Worm (Caenorhabditis elegans): ENCODE measurements around the gene npp-16.

The npp-16 gene

DNA sequence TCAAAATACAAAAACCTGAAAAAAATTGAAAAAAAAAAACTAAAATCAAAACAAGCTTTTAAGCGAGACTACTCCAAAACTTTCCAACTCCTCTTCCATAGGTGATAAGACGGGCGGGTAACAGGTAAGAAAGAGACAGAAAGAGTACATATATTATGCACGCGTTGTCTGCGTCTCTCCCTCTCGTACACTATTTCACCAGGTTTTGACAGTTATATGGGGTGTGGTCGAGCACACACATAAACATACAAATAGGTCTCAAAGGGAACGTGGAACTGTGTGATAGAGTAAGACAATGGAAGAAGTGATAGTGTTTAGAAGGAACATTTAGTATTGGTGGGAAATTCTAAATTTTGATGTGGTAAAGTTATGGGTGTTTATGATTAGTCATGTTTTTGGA, 34.2 kb upstream of the npp-16 start:
- TF ChIP-seq unc-62 (GFP tag; optimal IDR thresholded peaks at IDR 0.05) (peak; percentile 49), ets-4 (GFP tag; optimal IDR thresholded peaks at IDR 0.05) (peak; percentile 45), madf-3 (GFP tag; IDR thresholded peaks at IDR 0.05) (no peak), nhr-90 (tag; optimal IDR thresholded peaks at IDR 0.05) (no peak), nhr-80 (tag; optimal IDR thresholded peaks at IDR 0.05) (peak; percentile 86), die-1 (tag; optimal IDR thresholded peaks at IDR 0.05) (no peak), hmg-1.2 (GFP tag; IDR thresholded peaks at IDR 0.05) (peak; percentile 93), F37B4.10 (GFP tag; IDR thresholded peaks at IDR 0.05) (no peak), atf-7 (tag; optimal IDR thresholded peaks at IDR 0.05) (no peak), nhr-179 (tag; optimal IDR thresholded peaks at IDR 0.05) (no peak), hmg-20 (GFP tag; IDR thresholded peaks at IDR 0.05) (no peak), ztf-3 (GFP tag; optimal IDR thresholded peaks at IDR 0.05) (no peak), attf-5 (GFP tag; optimal IDR thresholded peaks at IDR 0.05) (peak; percentile 14), Y53F4B.3 (GFP tag; IDR thresholded peaks at IDR 0.05) (no peak)

- peak; percentile 68; the same call in 1 of the 2 replicates for TF ChIP-seq egrh-3 (GFP tag; IDR thresholded peaks at IDR 0.05)
Observed at ce11 chrIII:11883694-11884093, 32.0 kb upstream of the npp-16 start, which contains the start of gene fbxb-22. Gene fbxb-22, minus strand, starts transcription at chrIII:11883754.

ce11 chrIII:11891335-11891734, 24.4 kb upstream of the npp-16 start, which contains the start of gene faah-5:
Gene faah-5, minus strand, starts transcription at chrIII:11891435.
- no peak for TF ChIP-seq snpc-1.3 (tag; optimal IDR thresholded peaks at IDR 0.05; ENCODE audit: insufficient read depth)
- TF ChIP-seq lin-40 (tag; optimal IDR thresholded peaks at IDR 0.05): no peak
- no peak for TF ChIP-seq B0019.2 (GFP tag; conservative IDR thresholded peaks at IDR 0.05)
- TF ChIP-seq madf-3 (GFP tag; IDR thresholded peaks at IDR 0.05): no peak
- TF ChIP-seq ceh-100 (GFP tag; IDR thresholded peaks at IDR 0.05): no peak
- TF ChIP-seq B0336.3 (GFP tag; IDR thresholded peaks at IDR 0.05): no peak
- no peak for TF ChIP-seq ztf-28 (GFP tag; IDR thresholded peaks at IDR 0.05)
- no peak for TF ChIP-seq egrh-3 (GFP tag; IDR thresholded peaks at IDR 0.05)
- TF ChIP-seq lin-54 (GFP tag; optimal IDR thresholded peaks at IDR 0.05): no peak
- no peak for TF ChIP-seq unc-62 (GFP tag; optimal IDR thresholded peaks at IDR 0.05)
- no peak for TF ChIP-seq nhr-179 (tag; optimal IDR thresholded peaks at IDR 0.05)
- TF ChIP-seq D2030.7 (GFP tag; IDR thresholded peaks at IDR 0.05): no peak
- TF ChIP-seq cebp-2 (GFP tag; IDR thresholded peaks at IDR 0.05): no peak
- TF ChIP-seq chd-7 (tag; optimal IDR thresholded peaks at IDR 0.05): no peak
- TF ChIP-seq B0035.1 (tag; optimal IDR thresholded peaks at IDR 0.05): no peak

ce11 chrIII:11892939-11893338, 22.8 kb upstream of the npp-16 start, which contains the start of gene Y56A3A.41:
Gene Y56A3A.41, minus strand, starts transcription at chrIII:11893039.
- no peak for TF ChIP-seq egl-18 (GFP tag; IDR thresholded peaks at IDR 0.05)
- TF ChIP-seq cebp-1 (GFP tag; IDR thresholded peaks at IDR 0.05): no peak
- no peak for TF ChIP-seq cebp-1 (tag; optimal IDR thresholded peaks at IDR 0.05)
- TF ChIP-seq ceh-58 (GFP tag; IDR thresholded peaks at IDR 0.05): no peak
- TF ChIP-seq ets-4 (GFP tag; optimal IDR thresholded peaks at IDR 0.05): no peak
- TF ChIP-seq snpc-1.3 (tag; optimal IDR thresholded peaks at IDR 0.05; ENCODE audit: insufficient read depth): no peak
- TF ChIP-seq pbrm-1 (GFP tag; IDR thresholded peaks at IDR 0.05): no peak
- no peak for TF ChIP-seq ZK185.1 (tag; optimal IDR thresholded peaks at IDR 0.05; ENCODE audit: poor library complexity, severe bottlenecking)

DNA sequence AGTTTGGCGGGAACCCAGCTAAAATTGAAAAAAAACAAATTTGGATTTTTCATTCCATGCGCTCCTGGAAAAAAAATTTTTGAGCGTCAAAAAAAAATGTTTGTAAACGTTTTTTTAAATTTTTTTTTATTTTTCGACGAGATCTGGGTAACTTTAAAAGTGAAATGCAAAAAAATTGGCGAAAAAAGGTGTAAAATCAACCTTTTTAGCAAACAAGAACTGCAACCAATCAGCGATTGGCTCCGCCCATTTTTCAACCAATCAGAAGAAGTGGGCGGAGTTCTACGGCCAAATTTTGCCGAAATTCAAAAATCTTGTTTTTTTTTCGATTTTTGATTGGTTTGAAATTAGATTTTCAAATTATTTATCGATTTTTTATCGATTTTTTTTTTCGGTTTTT, 20.2 kb upstream of the npp-16 start:
- TF ChIP-seq nfyb-1 (GFP tag; IDR thresholded peaks at IDR 0.05): peak; percentile 71; the same call in 1 of the 2 replicates
- no peak for TF ChIP-seq madf-10 (tag; optimal IDR thresholded peaks at IDR 0.05)
- no peak for TF ChIP-seq ceh-58 (GFP tag; IDR thresholded peaks at IDR 0.05)
- TF ChIP-seq ceh-91 (GFP tag; IDR thresholded peaks at IDR 0.05): no peak
- TF ChIP-seq ztf-3 (GFP tag; optimal IDR thresholded peaks at IDR 0.05): no peak

Data from whole organism, young adult.